Fruit fly (Drosophila melanogaster): ENCODE data around the gene CG8135.

The CG8135 gene

dm6 chr3R:9416951-9417350, 12.8 kb downstream of the CG8135 start:
- TF ChIP-seq kay (GFP tag; ENCODE audit: borderline replicate concordance) (peak; percentile 77), CG12768 (GFP tag; optimal IDR thresholded peaks at IDR 0.05) (no peak)

DNA sequence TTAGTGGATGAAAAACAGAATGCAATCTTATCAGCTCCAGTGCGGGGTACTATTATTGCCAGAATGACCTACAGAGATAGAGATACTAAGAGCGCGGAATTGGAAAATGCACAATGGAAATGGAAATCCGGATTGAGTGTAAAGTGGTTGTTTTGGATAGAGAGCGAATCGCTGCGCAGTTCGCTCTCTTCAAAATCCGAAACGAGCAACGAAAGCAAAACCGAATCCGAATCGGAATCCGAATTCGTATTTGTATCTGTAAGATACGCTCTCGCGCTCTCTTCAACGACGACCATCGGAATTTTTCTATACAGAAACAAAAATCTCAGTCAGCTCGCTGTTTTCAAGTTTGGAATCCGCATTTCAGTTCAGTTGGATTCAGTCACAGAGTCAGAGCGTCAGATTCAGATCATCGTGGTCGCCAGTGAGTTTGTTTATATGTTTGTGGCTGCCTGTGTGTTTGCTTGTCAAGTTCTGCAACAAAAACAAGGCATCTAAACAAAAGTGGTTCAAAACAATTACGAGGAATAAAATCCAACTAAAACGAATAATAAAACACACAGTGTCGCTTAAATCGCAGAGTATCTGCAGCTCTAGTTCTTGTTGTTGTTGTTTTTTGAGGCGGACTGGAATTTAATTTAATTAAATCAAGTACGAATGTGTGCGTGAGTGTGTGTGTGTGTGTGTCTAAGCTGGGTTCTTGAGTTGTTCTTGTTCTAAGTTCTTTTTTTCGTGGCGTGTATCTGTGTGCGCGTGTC, 13.6 kb downstream of the CG8135 start, which contains the start of gene ps:
ps (plus strand) TSS at position 364 of the 758 bp plus-strand sequence.
- TF ChIP-seq CG7045 (GFP tag; optimal IDR thresholded peaks at IDR 0.05) = peak; percentile 43
- TF ChIP-seq toe (GFP tag; optimal IDR thresholded peaks at IDR 0.05) = no peak
- no peak for TF ChIP-seq ovo (GFP tag; optimal IDR thresholded peaks at IDR 0.05)
- peak; percentile 77 for TF ChIP-seq Mnt (GFP tag; optimal IDR thresholded peaks at IDR 0.05)
- TF ChIP-seq CG1620 (GFP tag; optimal IDR thresholded peaks at IDR 0.05) = no peak
- TF ChIP-seq Clk (GFP tag; optimal IDR thresholded peaks at IDR 0.05) = no peak
- no peak for TF ChIP-seq CG7101 (tag; optimal IDR thresholded peaks at IDR 0.05)
- TF ChIP-seq CG33017 (tag; optimal IDR thresholded peaks at IDR 0.05) = peak; percentile 30
- peak; percentile 19 for TF ChIP-seq bab1 (GFP tag; optimal IDR thresholded peaks at IDR 0.05)
- no peak for TF ChIP-seq kay (GFP tag; ENCODE audit: borderline replicate concordance)
- peak; percentile 71 for TF ChIP-seq tj (GFP tag; optimal IDR thresholded peaks at IDR 0.05)
- TF ChIP-seq CG12768 (GFP tag; optimal IDR thresholded peaks at IDR 0.05) = peak; percentile 2
- TF ChIP-seq pad (GFP tag; optimal IDR thresholded peaks at IDR 0.05) = peak; percentile 6
- no peak for TF ChIP-seq CG14711 (tag; optimal IDR thresholded peaks at IDR 0.05)
- no peak for TF ChIP-seq Crg-1 (GFP tag; optimal IDR thresholded peaks at IDR 0.05)
- TF ChIP-seq cic (GFP tag; optimal IDR thresholded peaks at IDR 0.05) = peak; percentile 57
- TF ChIP-seq Hr96 (GFP tag; optimal IDR thresholded peaks at IDR 0.05) = no peak
- peak; percentile 40 for TF ChIP-seq CG11617 (GFP tag; optimal IDR thresholded peaks at IDR 0.05)
- no peak for TF ChIP-seq CG5204 (GFP tag; optimal IDR thresholded peaks at IDR 0.05)
- TF ChIP-seq cnc (optimal IDR thresholded peaks at IDR 0.05) = no peak

- TF ChIP-seq Mnt (GFP tag; optimal IDR thresholded peaks at IDR 0.05) (no peak), tj (GFP tag; optimal IDR thresholded peaks at IDR 0.05) (peak; percentile 56), CG7045 (GFP tag; optimal IDR thresholded peaks at IDR 0.05) (no peak), toe (GFP tag; optimal IDR thresholded peaks at IDR 0.05) (no peak), kay (GFP tag; ENCODE audit: borderline replicate concordance) (peak; percentile 73), bab1 (GFP tag; optimal IDR thresholded peaks at IDR 0.05) (no peak)
These were observed 14.5 kb downstream of the CG8135 start for dm6 chr3R:9418373-9419299.

DNA sequence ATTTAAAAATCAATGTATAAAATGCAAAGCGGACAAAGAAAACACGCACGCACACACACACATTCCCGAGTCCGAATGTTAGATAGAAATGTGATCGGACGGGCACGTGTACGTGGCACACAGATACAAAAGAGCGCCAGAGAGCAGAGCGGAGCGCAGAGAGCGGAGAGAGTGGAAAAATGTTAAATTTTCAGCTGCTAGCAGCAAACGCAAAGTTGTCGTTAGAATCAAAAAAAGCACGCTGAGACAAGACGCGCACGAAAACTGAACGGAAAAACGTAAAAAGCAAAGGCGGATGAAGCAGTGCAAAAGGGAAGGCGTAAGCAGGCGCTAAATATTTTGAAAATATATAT, 15.1 kb downstream of the CG8135 start:
- TF ChIP-seq tj (GFP tag; optimal IDR thresholded peaks at IDR 0.05) (peak; percentile 47), CG7045 (GFP tag; optimal IDR thresholded peaks at IDR 0.05) (peak; percentile 9), bab1 (GFP tag; optimal IDR thresholded peaks at IDR 0.05) (no peak), CG1620 (GFP tag; optimal IDR thresholded peaks at IDR 0.05) (no peak), Mnt (GFP tag; optimal IDR thresholded peaks at IDR 0.05) (peak; percentile 95), CG12768 (GFP tag; optimal IDR thresholded peaks at IDR 0.05) (peak; percentile 47), kay (GFP tag; ENCODE audit: borderline replicate concordance) (no peak), CG33017 (tag; optimal IDR thresholded peaks at IDR 0.05) (peak; percentile 28), ovo (GFP tag; optimal IDR thresholded peaks at IDR 0.05) (no peak), CG14711 (tag; optimal IDR thresholded peaks at IDR 0.05) (peak; percentile 17), CG7101 (tag; optimal IDR thresholded peaks at IDR 0.05) (no peak), Crg-1 (GFP tag; optimal IDR thresholded peaks at IDR 0.05) (peak; percentile 10), pad (GFP tag; optimal IDR thresholded peaks at IDR 0.05) (peak; percentile 17), Hr96 (GFP tag; optimal IDR thresholded peaks at IDR 0.05) (no peak), cnc (optimal IDR thresholded peaks at IDR 0.05) (no peak), CG5204 (GFP tag; optimal IDR thresholded peaks at IDR 0.05) (no peak), CG11617 (GFP tag; optimal IDR thresholded peaks at IDR 0.05) (peak; percentile 1), cic (GFP tag; optimal IDR thresholded peaks at IDR 0.05) (peak; percentile 73), Clk (GFP tag; optimal IDR thresholded peaks at IDR 0.05) (peak; percentile 56), toe (GFP tag; optimal IDR thresholded peaks at IDR 0.05) (no peak)

DNA sequence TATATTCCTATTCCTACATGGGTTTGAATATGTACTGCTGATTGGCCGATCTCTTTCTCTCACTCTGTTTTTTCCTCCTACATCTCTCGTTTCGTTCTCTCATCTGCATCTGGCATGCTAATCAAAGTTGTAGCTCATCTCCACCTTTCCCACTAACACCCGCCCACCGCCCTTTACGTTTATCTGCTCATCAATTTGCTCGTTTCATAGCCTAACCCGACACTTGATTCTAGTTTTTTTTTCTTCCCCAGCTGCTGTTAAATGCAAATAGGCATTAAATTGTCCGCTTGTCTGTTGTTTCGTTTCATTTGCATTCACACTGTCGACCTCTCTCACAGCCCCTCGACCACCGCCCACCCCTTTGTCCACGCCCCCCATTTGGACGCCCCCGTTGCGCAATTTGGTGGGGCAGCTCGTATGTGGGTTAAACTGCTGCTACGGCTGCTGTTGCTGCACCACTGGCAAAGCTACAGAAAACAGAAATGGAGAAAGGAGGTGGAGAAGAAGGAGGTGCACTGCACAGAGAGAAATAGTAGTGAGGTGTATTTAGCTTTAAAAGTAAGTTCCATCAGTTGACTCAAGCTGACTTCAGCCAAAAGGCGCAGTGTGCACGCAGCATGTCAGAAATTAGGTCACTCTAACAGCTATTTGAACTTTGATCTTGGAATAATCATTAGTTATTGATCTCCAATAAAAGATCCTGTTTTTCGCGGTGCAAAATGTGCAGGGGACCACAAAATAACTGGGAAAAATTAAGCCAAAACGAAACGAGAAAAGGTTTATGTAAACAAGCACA, 16.5 kb downstream of the CG8135 start:
- TF ChIP-seq CG14711 (tag; optimal IDR thresholded peaks at IDR 0.05) (peak; percentile 14), kay (GFP tag; ENCODE audit: borderline replicate concordance) (no peak), CG5204 (GFP tag; optimal IDR thresholded peaks at IDR 0.05) (no peak), CG33017 (tag; optimal IDR thresholded peaks at IDR 0.05) (peak; percentile 10), Clk (GFP tag; optimal IDR thresholded peaks at IDR 0.05) (no peak), CG12768 (GFP tag; optimal IDR thresholded peaks at IDR 0.05) (peak; percentile 73), ovo (GFP tag; optimal IDR thresholded peaks at IDR 0.05) (peak; percentile 36), bab1 (GFP tag; optimal IDR thresholded peaks at IDR 0.05) (no peak), Hr96 (GFP tag; optimal IDR thresholded peaks at IDR 0.05) (no peak), Mnt (GFP tag; optimal IDR thresholded peaks at IDR 0.05) (peak; percentile 13), CG11617 (GFP tag; optimal IDR thresholded peaks at IDR 0.05) (peak; percentile 45), cic (GFP tag; optimal IDR thresholded peaks at IDR 0.05) (peak; percentile 91), tj (GFP tag; optimal IDR thresholded peaks at IDR 0.05) (peak; percentile 64), pad (GFP tag; optimal IDR thresholded peaks at IDR 0.05) (peak; percentile 55), cnc (optimal IDR thresholded peaks at IDR 0.05) (no peak), CG7045 (GFP tag; optimal IDR thresholded peaks at IDR 0.05) (peak; percentile 18), CG7101 (tag; optimal IDR thresholded peaks at IDR 0.05) (peak; percentile 34), Crg-1 (GFP tag; optimal IDR thresholded peaks at IDR 0.05) (no peak), CG1620 (GFP tag; optimal IDR thresholded peaks at IDR 0.05) (no peak), toe (GFP tag; optimal IDR thresholded peaks at IDR 0.05) (no peak)

Measured in whole organism, adult.